1 fruit fly cellular context compared by ENCODE assay signal in the genomic region with DNA sequence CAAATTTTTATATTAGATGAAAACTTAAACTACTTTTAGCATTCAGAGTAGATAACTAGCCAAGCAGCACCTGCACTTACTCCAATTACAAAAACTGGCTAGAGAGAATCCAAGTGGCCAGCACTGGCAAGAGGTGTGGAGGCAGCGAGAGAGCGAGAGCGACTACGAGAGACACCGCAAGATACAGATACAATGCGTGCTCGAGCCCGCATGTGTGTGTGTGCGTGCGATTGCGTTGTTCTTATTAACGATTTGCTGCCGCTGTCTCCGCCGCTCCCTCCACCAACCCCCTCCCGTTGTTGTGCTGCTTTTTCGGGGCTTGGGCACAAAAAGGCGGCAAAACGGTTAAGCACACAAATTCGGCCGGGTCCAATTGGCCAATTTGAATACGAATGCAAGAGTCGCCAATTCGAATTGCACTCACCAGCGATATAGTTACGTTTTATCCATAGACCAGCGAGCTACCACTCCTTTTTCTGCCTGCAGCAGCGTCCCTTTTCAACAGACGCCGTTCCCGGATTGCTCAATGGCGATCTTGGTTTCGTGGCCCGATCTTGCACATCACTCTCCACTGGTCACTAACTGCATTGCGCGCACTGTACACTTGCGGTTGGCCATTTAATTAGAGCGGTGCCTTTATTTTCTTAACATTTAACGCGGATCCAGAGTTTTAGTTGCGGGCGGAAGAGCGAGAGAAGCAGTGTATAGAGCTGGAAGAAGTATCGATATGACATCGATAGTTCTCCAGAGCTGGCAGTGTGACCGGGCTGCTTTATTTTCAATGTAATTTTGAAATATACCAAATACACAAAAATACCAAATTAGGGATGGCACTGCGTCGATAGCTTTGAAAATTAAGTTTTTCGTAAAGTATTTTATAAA.
TF ChIP-seq lines count a peak whose summit lies in the region.

TSS of gene crol (minus strand) at position 737 of the 882 bp plus-strand sequence.

TF ChIP-seq in whole organism, embryonic, 481 proteins besides CTCF, POLR2A, EP300 and RAD21 (continued from another document and continues in another):
- peak; percentile 92 for TF ChIP-seq cg (GFP tag; optimal IDR thresholded peaks at IDR 0.05; lab: Kevin White, UChicago)
- peak; percentile 40; the same call in 1 of the 2 replicates for TF ChIP-seq cas (GFP tag; IDR thresholded peaks at IDR 0.05; lab: Robert Waterston, UW)
- peak; percentile 1 for TF ChIP-seq CG15269 (tag; optimal IDR thresholded peaks at IDR 0.05; lab: Kevin White, UChicago)
- no peak for TF ChIP-seq CG33557 (GFP tag; optimal IDR thresholded peaks at IDR 0.05; lab: Kevin White, UChicago)
- peak; percentile 59 for TF ChIP-seq CG14860 (GFP tag; IDR thresholded peaks at IDR 0.05; lab: Robert Waterston, UW; ENCODE audit: partially characterized antibody)
- TF ChIP-seq CG9932 (GFP tag; IDR thresholded peaks at IDR 0.05; lab: Robert Waterston, UW) = peak; percentile 59
- TF ChIP-seq shn (GFP tag; optimal IDR thresholded peaks at IDR 0.05; lab: Kevin White, UChicago) = no peak
- TF ChIP-seq Fer3 (tag; optimal IDR thresholded peaks at IDR 0.05; lab: Kevin White, UChicago) = no peak
- peak; percentile 59 for TF ChIP-seq CG1603 (tag; optimal IDR thresholded peaks at IDR 0.05; lab: Kevin White, UChicago)
- peak; percentile 100 for TF ChIP-seq stwl (tag; optimal IDR thresholded peaks at IDR 0.05; lab: Kevin White, UChicago)
- no peak for TF ChIP-seq CG32772 (GFP tag; IDR thresholded peaks at IDR 0.05; lab: Robert Waterston, UW)
- TF ChIP-seq CG12942 (GFP tag; optimal IDR thresholded peaks at IDR 0.05; lab: Kevin White, UChicago) = peak; percentile 10
- TF ChIP-seq CG4424 (GFP tag; optimal IDR thresholded peaks at IDR 0.05; lab: Kevin White, UChicago) = no peak
- TF ChIP-seq CG10543 (GFP tag; optimal IDR thresholded peaks at IDR 0.05; lab: Kevin White, UChicago) = peak; percentile 87
- TF ChIP-seq ranshi (GFP tag; IDR thresholded peaks at IDR 0.05; lab: Robert Waterston, UW) = no peak
- TF ChIP-seq ind (GFP tag; optimal IDR thresholded peaks at IDR 0.05; lab: Kevin White, UChicago) = no peak
- no peak for TF ChIP-seq p53 (GFP tag; optimal IDR thresholded peaks at IDR 0.05; lab: Kevin White, UChicago)
- TF ChIP-seq unpg (GFP tag; optimal IDR thresholded peaks at IDR 0.05; lab: Kevin White, UChicago) = peak; percentile 35
- TF ChIP-seq tna (GFP tag; IDR thresholded peaks at IDR 0.05; lab: Robert Waterston, UW; ENCODE audit: partially characterized antibody) = peak; percentile 55
- TF ChIP-seq CG1024 (GFP tag; IDR thresholded peaks at IDR 0.05; lab: Robert Waterston, UW) = no peak
- peak; percentile 20 for TF ChIP-seq NC2β (GFP tag; optimal IDR thresholded peaks at IDR 0.05; lab: Kevin White, UChicago)
- TF ChIP-seq dpn (GFP tag; optimal IDR thresholded peaks at IDR 0.05; lab: Kevin White, UChicago) = no peak
- TF ChIP-seq Sry-δ (GFP tag; optimal IDR thresholded peaks at IDR 0.05; lab: Kevin White, UChicago) = peak; percentile 90
- peak; percentile 81 for TF ChIP-seq knrl (GFP tag; IDR thresholded peaks at IDR 0.05; lab: Robert Waterston, UW; ENCODE audit: partially characterized antibody)
- no peak for TF ChIP-seq h (optimal IDR thresholded peaks at IDR 0.05; lab: Kevin White, UChicago)
- TF ChIP-seq Sry-β (GFP tag; optimal IDR thresholded peaks at IDR 0.05; lab: Kevin White, UChicago) = peak; percentile 94
- no peak for TF ChIP-seq CG4360 (GFP tag; IDR thresholded peaks at IDR 0.05; lab: Robert Waterston, UW)
- peak; percentile 13 for TF ChIP-seq nau (GFP tag; optimal IDR thresholded peaks at IDR 0.05; lab: Kevin White, UChicago)
- peak; percentile 56; the same call in 1 of the 3 replicates for TF ChIP-seq Dbx (GFP tag; IDR thresholded peaks at IDR 0.05; lab: Robert Waterston, UW)
- TF ChIP-seq MESR4 (GFP tag; optimal IDR thresholded peaks at IDR 0.05; lab: Kevin White, UChicago) = peak; percentile 89
- TF ChIP-seq wek (GFP tag; optimal IDR thresholded peaks at IDR 0.05; lab: Kevin White, UChicago) = no peak
- TF ChIP-seq CG6689 (GFP tag; IDR thresholded peaks at IDR 0.05; lab: Robert Waterston, UW) = 0 out of 2 replicates have a peak, but pooled peaks have one; percentile 8
- peak; percentile 41 for TF ChIP-seq Dp (GFP tag; optimal IDR thresholded peaks at IDR 0.05; lab: Kevin White, UChicago)
- peak; percentile 30 for TF ChIP-seq tap (tag; optimal IDR thresholded peaks at IDR 0.05; lab: Kevin White, UChicago)
- peak; percentile 38; the same call in 1 of the 2 replicates for TF ChIP-seq aop (GFP tag; IDR thresholded peaks at IDR 0.05; lab: Robert Waterston, UW)
- no peak for TF ChIP-seq CG2678 (tag; optimal IDR thresholded peaks at IDR 0.05; lab: Kevin White, UChicago)
- peak; percentile 40 for TF ChIP-seq Dek (tag; optimal IDR thresholded peaks at IDR 0.05; lab: Kevin White, UChicago)
- TF ChIP-seq Max (GFP tag; optimal IDR thresholded peaks at IDR 0.05; lab: Kevin White, UChicago) = no peak
- no peak for TF ChIP-seq CG31388 (GFP tag; optimal IDR thresholded peaks at IDR 0.05; lab: Kevin White, UChicago)
- no peak for TF ChIP-seq CG9609 (GFP tag; optimal IDR thresholded peaks at IDR 0.05; lab: Kevin White, UChicago)
- 0 out of 3 replicates have a peak, but pooled peaks have one; percentile 15 for TF ChIP-seq so (GFP tag; IDR thresholded peaks at IDR 0.05; lab: Robert Waterston, UW)
- TF ChIP-seq nmo (GFP tag; optimal IDR thresholded peaks at IDR 0.05; lab: Kevin White, UChicago) = peak; percentile 50
- no peak for TF ChIP-seq CG10321 (GFP tag; IDR thresholded peaks at IDR 0.05; lab: Robert Waterston, UW)
- peak; percentile 39 for TF ChIP-seq CG17829 (tag; optimal IDR thresholded peaks at IDR 0.05; lab: Kevin White, UChicago)
- TF ChIP-seq lilli (GFP tag; optimal IDR thresholded peaks at IDR 0.05; lab: Kevin White, UChicago) = peak; percentile 40
- peak; percentile 90 for TF ChIP-seq amos (GFP tag; IDR thresholded peaks at IDR 0.05; lab: Robert Waterston, UW; ENCODE audit: partially characterized antibody)
- no peak for TF ChIP-seq CG17328 (GFP tag; IDR thresholded peaks at IDR 0.05; lab: Robert Waterston, UW)
- no peak for TF ChIP-seq CG8388 (GFP tag; optimal IDR thresholded peaks at IDR 0.05; lab: Kevin White, UChicago)
- no peak for TF ChIP-seq CG3838 (GFP tag; optimal IDR thresholded peaks at IDR 0.05; lab: Kevin White, UChicago)
- TF ChIP-seq usp (GFP tag; optimal IDR thresholded peaks at IDR 0.05; lab: Kevin White, UChicago) = no peak
- TF ChIP-seq sna (GFP tag; IDR thresholded peaks at IDR 0.05; lab: Robert Waterston, UW; ENCODE audit: partially characterized antibody) = peak; percentile 80
- TF ChIP-seq CG14667 (GFP tag; IDR thresholded peaks at IDR 0.05; lab: Robert Waterston, UW) = no peak
- TF ChIP-seq abd-A (tag; optimal IDR thresholded peaks at IDR 0.05; lab: Kevin White, UChicago) = peak; percentile 80
- TF ChIP-seq Camta (GFP tag; optimal IDR thresholded peaks at IDR 0.05; lab: Kevin White, UChicago) = no peak
- no peak for TF ChIP-seq pb (GFP tag; optimal IDR thresholded peaks at IDR 0.05; lab: Kevin White, UChicago)
- TF ChIP-seq Hr51 (GFP tag; optimal IDR thresholded peaks at IDR 0.05; lab: Kevin White, UChicago) = peak in 1 of 2 experiments; percentile 34
- peak; percentile 6 for TF ChIP-seq CG5245 (GFP tag; optimal IDR thresholded peaks at IDR 0.05; lab: Kevin White, UChicago)
- TF ChIP-seq CG9876 (GFP tag; optimal IDR thresholded peaks at IDR 0.05; lab: Kevin White, UChicago) = no peak
- TF ChIP-seq CG8089 (GFP tag; optimal IDR thresholded peaks at IDR 0.05; lab: Kevin White, UChicago) = no peak
- TF ChIP-seq CG12219 (GFP tag; optimal IDR thresholded peaks at IDR 0.05; lab: Kevin White, UChicago) = no peak
- peak; percentile 1 for TF ChIP-seq mam (GFP tag; optimal IDR thresholded peaks at IDR 0.05; lab: Kevin White, UChicago)
- peak in 1 of 2 experiments; percentile 17 for TF ChIP-seq bsh (GFP tag; optimal IDR thresholded peaks at IDR 0.05; lab: Kevin White, UChicago)
- TF ChIP-seq slou (GFP tag; optimal IDR thresholded peaks at IDR 0.05; lab: Kevin White, UChicago) = no peak
- TF ChIP-seq PHDP (tag; optimal IDR thresholded peaks at IDR 0.05; lab: Kevin White, UChicago) = no peak
- TF ChIP-seq CG13287 (GFP tag; IDR thresholded peaks at IDR 0.05; lab: Robert Waterston, UW; ENCODE audit: partially characterized antibody) = peak; percentile 94
- no peak for TF ChIP-seq CrebB (tag; optimal IDR thresholded peaks at IDR 0.05; lab: Kevin White, UChicago)
- TF ChIP-seq CG31365 (tag; optimal IDR thresholded peaks at IDR 0.05; lab: Kevin White, UChicago) = peak; percentile 1
- peak; percentile 27 for TF ChIP-seq CG10979 (tag; optimal IDR thresholded peaks at IDR 0.05; lab: Kevin White, UChicago)
- no peak for TF ChIP-seq fd96Cb (tag; optimal IDR thresholded peaks at IDR 0.05; lab: Kevin White, UChicago)
- no peak for TF ChIP-seq tio (GFP tag; optimal IDR thresholded peaks at IDR 0.05; lab: Kevin White, UChicago)
- no peak for TF ChIP-seq CG31224 (GFP tag; IDR thresholded peaks at IDR 0.05; lab: Robert Waterston, UW)
- TF ChIP-seq Blimp-1 (GFP tag; optimal IDR thresholded peaks at IDR 0.05; lab: Kevin White, UChicago) = peak; percentile 10
- TF ChIP-seq Ssrp (tag; optimal IDR thresholded peaks at IDR 0.05; lab: Kevin White, UChicago) = peak; percentile 15
- TF ChIP-seq hb (GFP tag; IDR thresholded peaks at IDR 0.05; lab: Robert Waterston, UW; ENCODE audit: partially characterized antibody) = peak; percentile 67; the same call in 2 of the 3 replicates
- TF ChIP-seq sob (GFP tag; IDR thresholded peaks at IDR 0.05; lab: Robert Waterston, UW) = peak; percentile 52
- peak; percentile 44; the same call in 1 of the 3 replicates for TF ChIP-seq CG17361 (GFP tag; IDR thresholded peaks at IDR 0.05; lab: Robert Waterston, UW)
- TF ChIP-seq pan (optimal IDR thresholded peaks at IDR 0.05; lab: Kevin White, UChicago) = no peak
- peak in 1 of 2 experiments; percentile 20 for TF ChIP-seq pan (GFP tag; optimal IDR thresholded peaks at IDR 0.05 in 1 of 2, IDR thresholded peaks at IDR 0.05 in 1 of 2)
- TF ChIP-seq pum (GFP tag; optimal IDR thresholded peaks at IDR 0.05; lab: Kevin White, UChicago) = no peak
- no peak for TF ChIP-seq cato (GFP tag; optimal IDR thresholded peaks at IDR 0.05; lab: Kevin White, UChicago; ENCODE audit: borderline replicate concordance)
- no peak for TF ChIP-seq CG9215 (GFP tag; IDR thresholded peaks at IDR 0.05; lab: Robert Waterston, UW)
- TF ChIP-seq HLH3B (GFP tag; IDR thresholded peaks at IDR 0.05; lab: Robert Waterston, UW) = 0 out of 2 replicates have a peak, but pooled peaks have one; percentile 25
- peak; percentile 31 for TF ChIP-seq CG33213 (GFP tag; optimal IDR thresholded peaks at IDR 0.05; lab: Kevin White, UChicago)
- no peak for TF ChIP-seq fd3F (GFP tag; optimal IDR thresholded peaks at IDR 0.05; lab: Kevin White, UChicago)
- no peak; the same call in 2 of the 3 replicates for TF ChIP-seq dysf (GFP tag; IDR thresholded peaks at IDR 0.05; lab: Robert Waterston, UW)
- TF ChIP-seq prd (optimal IDR thresholded peaks at IDR 0.05; lab: Kevin White, UChicago) = no peak
- TF ChIP-seq prd (GFP tag; IDR thresholded peaks at IDR 0.05; lab: Robert Waterston, UW) = peak; percentile 23; the same call in 1 of the 3 replicates
- TF ChIP-seq gsb (GFP tag; IDR thresholded peaks at IDR 0.05; lab: Robert Waterston, UW) = no peak
- no peak for TF ChIP-seq slp2 (GFP tag; optimal IDR thresholded peaks at IDR 0.05; lab: Kevin White, UChicago)
- TF ChIP-seq mld (GFP tag; IDR thresholded peaks at IDR 0.05; lab: Robert Waterston, UW; ENCODE audit: partially characterized antibody) = peak; percentile 63; the same call in 2 of the 3 replicates
- TF ChIP-seq mirr (GFP tag; optimal IDR thresholded peaks at IDR 0.05; lab: Kevin White, UChicago) = peak; percentile 55
- TF ChIP-seq CG11504 (tag; optimal IDR thresholded peaks at IDR 0.05; lab: Kevin White, UChicago) = peak; percentile 37
- TF ChIP-seq Hr78 (GFP tag; optimal IDR thresholded peaks at IDR 0.05; lab: Kevin White, UChicago) = no peak
- peak; percentile 47 for TF ChIP-seq CG4617 (GFP tag; optimal IDR thresholded peaks at IDR 0.05; lab: Kevin White, UChicago; ENCODE audit: borderline replicate concordance)
- TF ChIP-seq CG16779 (GFP tag; IDR thresholded peaks at IDR 0.05; lab: Robert Waterston, UW) = no peak
- no peak for TF ChIP-seq btn (GFP tag; optimal IDR thresholded peaks at IDR 0.05; lab: Kevin White, UChicago)
- peak; percentile 15 for TF ChIP-seq Nf-YC (tag; optimal IDR thresholded peaks at IDR 0.05; lab: Kevin White, UChicago)
- TF ChIP-seq Ets65A (GFP tag; lab: Kevin White, UChicago) = no peak
- peak; percentile 24 for TF ChIP-seq CG9727 (GFP tag; optimal IDR thresholded peaks at IDR 0.05; lab: Kevin White, UChicago)
- peak; percentile 68 for TF ChIP-seq chm (GFP tag; IDR thresholded peaks at IDR 0.05; lab: Robert Waterston, UW)
- no peak for TF ChIP-seq Poxn (GFP tag; IDR thresholded peaks at IDR 0.05; lab: Robert Waterston, UW)
- peak; percentile 7 for TF ChIP-seq Meics (GFP tag; optimal IDR thresholded peaks at IDR 0.05; lab: Kevin White, UChicago)
- no peak for TF ChIP-seq ash1 (GFP tag; optimal IDR thresholded peaks at IDR 0.05; lab: Kevin White, UChicago)
- no peak for TF ChIP-seq CG1602 (GFP tag; optimal IDR thresholded peaks at IDR 0.05; lab: Kevin White, UChicago)
- TF ChIP-seq Hsf (GFP tag; optimal IDR thresholded peaks at IDR 0.05; lab: Kevin White, UChicago) = no peak
- peak; percentile 42; the same call in 1 of the 2 replicates for TF ChIP-seq MBD-R2 (GFP tag; IDR thresholded peaks at IDR 0.05; lab: Robert Waterston, UW)
- peak; percentile 43 for TF ChIP-seq Hmr (GFP tag; optimal IDR thresholded peaks at IDR 0.05; lab: Kevin White, UChicago)
- no peak for TF ChIP-seq HLHmδ (GFP tag; optimal IDR thresholded peaks at IDR 0.05; lab: Kevin White, UChicago)
- no peak for TF ChIP-seq schlank (tag; optimal IDR thresholded peaks at IDR 0.05; lab: Kevin White, UChicago)
- no peak for TF ChIP-seq dan (GFP tag; IDR thresholded peaks at IDR 0.05; lab: Robert Waterston, UW)
- peak; percentile 32 for TF ChIP-seq CG13894 (tag; optimal IDR thresholded peaks at IDR 0.05; lab: Kevin White, UChicago)
- no peak for TF ChIP-seq CG7372 (GFP tag; IDR thresholded peaks at IDR 0.05; lab: Robert Waterston, UW)
- TF ChIP-seq Elba2 (GFP tag; optimal IDR thresholded peaks at IDR 0.05; lab: Kevin White, UChicago) = peak; percentile 100
- peak; percentile 24 for TF ChIP-seq CG7987 (GFP tag; optimal IDR thresholded peaks at IDR 0.05; lab: Kevin White, UChicago)
- TF ChIP-seq dati (GFP tag; IDR thresholded peaks at IDR 0.05; lab: Robert Waterston, UW) = no peak
- TF ChIP-seq ase (GFP tag; IDR thresholded peaks at IDR 0.05; lab: Robert Waterston, UW) = no peak
- TF ChIP-seq kay (GFP tag; optimal IDR thresholded peaks at IDR 0.05; lab: Kevin White, UChicago) = no peak
- no peak for TF ChIP-seq zf30C (GFP tag; optimal IDR thresholded peaks at IDR 0.05; lab: Kevin White, UChicago)
- TF ChIP-seq hth (optimal IDR thresholded peaks at IDR 0.05; lab: Kevin White, UChicago) = no peak
- no peak for TF ChIP-seq Bteb2 (GFP tag; optimal IDR thresholded peaks at IDR 0.05; lab: Kevin White, UChicago)
